Fruit fly (Drosophila melanogaster) whole organism, embryonic: ENCODE measurements around the gene CG1273.

ENCODE experiments used
- ATbp ChIP-seq: fragments of 200-800 bp; sonication (Bioruptor generic); optimal IDR thresholded peaks from 2 replicates; lab custom pipeline; 2017; ENCODE audit warnings: missing biosample characterization, mild to moderate bottlenecking, missing genetic modification characterization, missing genetic modification reagents
- Abd-B ChIP-seq: fragments of 200-800 bp; sonication (Bioruptor generic); optimal IDR thresholded peaks from 2 replicates; lab custom pipeline; 2018; ENCODE audit warnings: missing biosample characterization, mild to moderate bottlenecking, missing genetic modification characterization, moderate library complexity
- CG10147 ChIP-seq: fragments of 200-800 bp; sonication (Bioruptor generic); optimal IDR thresholded peaks from 2 replicates; lab custom pipeline; 2019; ENCODE audit warnings: missing biosample characterization, mild to moderate bottlenecking, missing genetic modification characterization, moderate library complexity
- CG10462 ChIP-seq: fragments of 200-800 bp; sonication (Bioruptor generic); optimal IDR thresholded peaks from 2 replicates; lab custom pipeline; 2016; ENCODE audit warnings: missing biosample characterization, missing genetic modification characterization
- CG12769 ChIP-seq: fragments of 200-800 bp; sonication (Bioruptor generic); optimal IDR thresholded peaks from 2 replicates; lab custom pipeline; 2019; ENCODE audit warnings: missing biosample characterization, mild to moderate bottlenecking, missing genetic modification characterization, moderate library complexity
- CG13287 ChIP-seq: fragments of 200-800 bp; sonication (Bioruptor generic); IDR thresholded peaks from 2 replicates; pipeline ENCODE4 v1.3.6; 2022; ENCODE audit warnings: missing biosample characterization, missing genetic modification characterization; ENCODE audit not compliant: partially characterized antibody
- CG13624 ChIP-seq: fragments of 200-800 bp; sonication (Bioruptor generic); optimal IDR thresholded peaks from 2 replicates; lab custom pipeline; 2016; ENCODE audit warnings: missing biosample characterization, missing genetic modification characterization
- CG15269 ChIP-seq: fragments of 200-800 bp; sonication (Bioruptor generic); optimal IDR thresholded peaks from 2 replicates; lab custom pipeline; 2018; ENCODE audit warnings: missing biosample characterization, mild to moderate bottlenecking, missing genetic modification characterization, moderate library complexity
- CG15514 ChIP-seq: fragments of 200-800 bp; sonication (Bioruptor generic); optimal IDR thresholded peaks from 3 replicates; lab custom pipeline; 2017; ENCODE audit warnings: missing biosample characterization, missing genetic modification characterization, mild to moderate bottlenecking, moderate library complexity, missing genetic modification reagents
- CG15696 ChIP-seq: fragments of 200-800 bp; sonication (Bioruptor generic); optimal IDR thresholded peaks from 2 replicates; lab custom pipeline; 2019; ENCODE audit warnings: missing biosample characterization, mild to moderate bottlenecking, missing genetic modification characterization, moderate library complexity
- CG16779 ChIP-seq: fragments of 200-800 bp; sonication (Bioruptor generic); IDR thresholded peaks from 2 replicates; pipeline ENCODE4 v1.3.6; 2022; ENCODE audit warnings: missing biosample characterization, missing genetic modification characterization
- CG17359 ChIP-seq: fragments of 200-800 bp; sonication (Bioruptor generic); optimal IDR thresholded peaks from 3 replicates; lab custom pipeline; 2018; ENCODE audit warnings: missing biosample characterization, mild to moderate bottlenecking, missing genetic modification characterization, moderate library complexity
- CG17612 ChIP-seq: fragments of 200-800 bp; sonication (Bioruptor generic); IDR thresholded peaks from 2 replicates; pipeline ENCODE4 v1.3.6; 2022; ENCODE audit warnings: missing biosample characterization, missing genetic modification characterization
- CG18262 ChIP-seq: fragments of 200-800 bp; optimal IDR thresholded peaks from 3 replicates; lab custom pipeline; 2019; ENCODE audit warnings: missing biosample characterization, mild to moderate bottlenecking, missing genetic modification characterization, moderate library complexity
- CG18476 ChIP-seq: fragments of 200-800 bp; sonication (Bioruptor generic); optimal IDR thresholded peaks from 2 replicates; lab custom pipeline; 2016; ENCODE audit warnings: missing biosample characterization, mild to moderate bottlenecking, missing genetic modification characterization
- CG2712 ChIP-seq: fragments of 200-800 bp; optimal IDR thresholded peaks from 3 replicates; lab custom pipeline; 2019; ENCODE audit warnings: missing biosample characterization, mild to moderate bottlenecking, missing genetic modification characterization, moderate library complexity
- CG30403 ChIP-seq: fragments of 200-800 bp; sonication (Bioruptor generic); optimal IDR thresholded peaks from 3 replicates; lab custom pipeline; 2016; ENCODE audit warnings: missing biosample characterization, missing genetic modification characterization
- CG3281 ChIP-seq: fragments of 200-800 bp; sonication (Bioruptor generic); optimal IDR thresholded peaks from 3 replicates; lab custom pipeline; 2017; ENCODE audit warnings: missing biosample characterization, mild to moderate bottlenecking, missing genetic modification characterization
- CG34224 ChIP-seq: fragments of 200-800 bp; sonication (Bioruptor generic); IDR thresholded peaks from 3 replicates; pipeline ENCODE4 v1.3.6; 2022; ENCODE audit warnings: missing biosample characterization, missing genetic modification characterization; ENCODE audit not compliant: partially characterized antibody
- CG34422 ChIP-seq: fragments of 200-800 bp; sonication (Bioruptor generic); IDR thresholded peaks from 3 replicates; pipeline ENCODE4 v1.3.6; 2022; ENCODE audit warnings: missing biosample characterization, missing genetic modification characterization
- CG43689 ChIP-seq: fragments of 200-800 bp; sonication (Bioruptor generic); IDR thresholded peaks from 2 replicates; pipeline ENCODE4 v1.3.6; 2022; ENCODE audit warnings: missing biosample characterization, missing genetic modification characterization
- CG7556 ChIP-seq: fragments of 200-800 bp; sonication (Bioruptor generic); optimal IDR thresholded peaks from 2 replicates; lab custom pipeline; 2017; ENCODE audit warnings: missing biosample characterization, mild to moderate bottlenecking, missing genetic modification characterization
- CG7745 ChIP-seq: fragments of 200-800 bp; sonication (Bioruptor generic); optimal IDR thresholded peaks from 2 replicates; lab custom pipeline; 2018; ENCODE audit warnings: missing biosample characterization, mild to moderate bottlenecking, missing genetic modification characterization, moderate library complexity
- CG7928 ChIP-seq: fragments of 200-800 bp; sonication (Bioruptor generic); optimal IDR thresholded peaks from 2 replicates; lab custom pipeline; 2017; ENCODE audit warnings: missing biosample characterization, mild to moderate bottlenecking, missing genetic modification characterization
- CG8290 ChIP-seq, 3 experiments: fragments of 200-800 bp; sonication (Bioruptor generic); optimal IDR thresholded peaks; 2 replicates each; lab custom pipeline; 2016 to 2019; ENCODE audit warnings: missing biosample characterization in 3 of 3, missing genetic modification characterization in 3 of 3, mild to moderate bottlenecking in 2 of 3, moderate library complexity in 1 of 3
- CG8944 ChIP-seq: fragments of 200-800 bp; sonication (Bioruptor generic); optimal IDR thresholded peaks from 3 replicates; lab custom pipeline; 2016; ENCODE audit warnings: missing biosample characterization, missing genetic modification characterization
- CoRest ChIP-seq: fragments of 200-800 bp; sonication (Bioruptor generic); optimal IDR thresholded peaks from 3 replicates; lab custom pipeline; 2018; ENCODE audit warnings: missing biosample characterization, mild to moderate bottlenecking, missing genetic modification characterization, moderate library complexity
- CrebB ChIP-seq: fragments of 200-800 bp; sonication (Bioruptor generic); optimal IDR thresholded peaks from 3 replicates; lab custom pipeline; 2018; ENCODE audit warnings: missing biosample characterization, mild to moderate bottlenecking, missing genetic modification characterization
- Fer1 ChIP-seq: fragments of 200-800 bp; sonication (Bioruptor generic); optimal IDR thresholded peaks from 2 replicates; lab custom pipeline; 2017; ENCODE audit warnings: missing biosample characterization, mild to moderate bottlenecking, missing genetic modification characterization
- Fer3 ChIP-seq: fragments of 200-800 bp; sonication (Bioruptor generic); optimal IDR thresholded peaks from 2 replicates; lab custom pipeline; 2018; ENCODE audit warnings: missing biosample characterization, mild to moderate bottlenecking, missing genetic modification characterization, moderate library complexity
- Hmr ChIP-seq: fragments of 200-800 bp; sonication (Bioruptor generic); optimal IDR thresholded peaks from 3 replicates; lab custom pipeline; 2017; ENCODE audit warnings: mild to moderate bottlenecking, missing biosample characterization, missing genetic modification reagents, missing genetic modification characterization
- Hr78 ChIP-seq, 2 experiments: fragments of 200-800 bp in 1 of 2; fragments of >200 bp in 1 of 2; sonication (Bioruptor generic) in 1 of 2; optimal IDR thresholded peaks; 2 replicates each; lab custom pipeline; 2017 to 2019; ENCODE audit warnings: missing biosample characterization in 2 of 2, missing genetic modification characterization in 2 of 2, mild to moderate bottlenecking in 1 of 2, moderate library complexity in 1 of 2
- PHDP ChIP-seq: fragments of 200-800 bp; sonication (Bioruptor generic); optimal IDR thresholded peaks from 3 replicates; lab custom pipeline; 2018; ENCODE audit warnings: missing biosample characterization, mild to moderate bottlenecking, missing genetic modification characterization, moderate library complexity
- Xbp1 ChIP-seq: fragments of 200-800 bp; sonication (Bioruptor generic); optimal IDR thresholded peaks from 3 replicates; lab custom pipeline; 2016; ENCODE audit warnings: missing biosample characterization, mild to moderate bottlenecking, missing genetic modification characterization
- Xrp1 ChIP-seq: fragments of 200-800 bp; sonication (Bioruptor generic); IDR thresholded peaks from 2 replicates; pipeline ENCODE4 v1.3.6; 2022; ENCODE audit warnings: missing biosample characterization, missing genetic modification characterization
- bab2 ChIP-seq: fragments of 200-800 bp; sonication (Bioruptor generic); optimal IDR thresholded peaks from 2 replicates; lab custom pipeline; 2016; ENCODE audit warnings: missing biosample characterization, missing genetic modification characterization
- chinmo ChIP-seq: fragments of 200-800 bp; sonication (Bioruptor generic); IDR thresholded peaks from 4 replicates; pipeline ENCODE4 v1.3.6; 2022; ENCODE audit warnings: missing biosample characterization, missing genetic modification characterization; ENCODE audit not compliant: partially characterized antibody
- dpn ChIP-seq, 2 experiments: fragments of 200-800 bp; sonication (Bioruptor generic); optimal IDR thresholded peaks; 3 replicates each; lab custom pipeline; 2016; ENCODE audit warnings: missing biosample characterization in 2 of 2, missing genetic modification characterization in 2 of 2
- eve ChIP-seq, 2 experiments: fragments of >200 bp; optimal IDR thresholded peaks; 2 replicates each; lab custom pipeline; 2017; ENCODE audit warnings: missing biosample characterization in 2 of 2, missing genetic modification characterization in 2 of 2
- exex ChIP-seq: fragments of 200-800 bp; sonication (Bioruptor generic); optimal IDR thresholded peaks from 4 replicates; lab custom pipeline; 2018; ENCODE audit warnings: missing biosample characterization, mild to moderate bottlenecking, missing genetic modification characterization, moderate library complexity
- gcm ChIP-seq: fragments of 200-800 bp; sonication (Bioruptor generic); optimal IDR thresholded peaks from 2 replicates; lab custom pipeline; 2019; ENCODE audit warnings: missing biosample characterization, mild to moderate bottlenecking, missing genetic modification characterization, moderate library complexity
- hb ChIP-seq: fragments of 200-800 bp; sonication (Bioruptor generic); IDR thresholded peaks from 3 replicates; pipeline ENCODE4 v1.3.6; 2022; ENCODE audit warnings: missing biosample characterization, missing genetic modification characterization; ENCODE audit not compliant: partially characterized antibody
- nom ChIP-seq: fragments of 200-800 bp; sonication (Bioruptor generic); optimal IDR thresholded peaks from 2 replicates; lab custom pipeline; 2017; ENCODE audit warnings: missing biosample characterization, missing genetic modification characterization, mild to moderate bottlenecking, moderate library complexity, missing genetic modification reagents
- onecut ChIP-seq: fragments of 200-800 bp; sonication (Bioruptor generic); IDR thresholded peaks from 2 replicates; pipeline ENCODE4 v1.3.6; 2022; ENCODE audit warnings: missing biosample characterization, missing genetic modification characterization
- psq ChIP-seq: fragments of 200-800 bp; sonication (Bioruptor generic); optimal IDR thresholded peaks from 2 replicates; lab custom pipeline; 2017; ENCODE audit warnings: missing biosample characterization, missing genetic modification characterization
- sd ChIP-seq: fragments of 200-800 bp; sonication (Bioruptor generic); optimal IDR thresholded peaks from 3 replicates; lab custom pipeline; 2018; ENCODE audit warnings: missing biosample characterization, mild to moderate bottlenecking, missing genetic modification characterization, moderate library complexity
- stwl ChIP-seq: fragments of 200-800 bp; sonication (Bioruptor generic); optimal IDR thresholded peaks from 3 replicates; lab custom pipeline; 2018; ENCODE audit warnings: missing biosample characterization, mild to moderate bottlenecking, missing genetic modification characterization, moderate library complexity
- zen2 ChIP-seq: fragments of 200-800 bp; sonication (Bioruptor generic); IDR thresholded peaks from 3 replicates; pipeline ENCODE4 v1.3.6; 2022; ENCODE audit warnings: missing biosample characterization, missing genetic modification characterization; ENCODE audit not compliant: partially characterized antibody

Gene CG1273

dm6 chr3L:4288591-4289056 is 25.1 kb downstream of the CG1273 start, which contains the start of gene Hexo1 (continued):
- TF ChIP-seq chinmo (GFP tag; lab: Robert Waterston, UW): 0 out of 4 replicates have a peak, but pooled peaks have one; percentile 47
- no peak for TF ChIP-seq eve (GFP tag; optimal IDR thresholded peaks at IDR 0.05; lab: Kevin White, UChicago)
- TF ChIP-seq sd (tag; lab: Kevin White, UChicago): peak; percentile 19
- TF ChIP-seq ATbp (GFP tag; lab: Kevin White, UChicago): peak; percentile 40
- peak; percentile 48 for TF ChIP-seq PHDP (tag; lab: Kevin White, UChicago)
- TF ChIP-seq zen2 (GFP tag; lab: Robert Waterston, UW): no peak
- no peak for TF ChIP-seq CG16779 (GFP tag; lab: Robert Waterston, UW)
- no peak for TF ChIP-seq hb (GFP tag; lab: Robert Waterston, UW)
- TF ChIP-seq CG15696: no peak
- TF ChIP-seq bab2 (GFP tag; lab: Kevin White, UChicago): peak; percentile 13
- no peak for TF ChIP-seq CG18476
- TF ChIP-seq CG30403 (GFP tag; lab: Kevin White, UChicago): peak; percentile 37
- peak; percentile 40 for TF ChIP-seq CG17359 (tag; lab: Kevin White, UChicago)
- no peak for TF ChIP-seq CG34422 (GFP tag; lab: Robert Waterston, UW)
- TF ChIP-seq CG15514: peak; percentile 78
- peak; percentile 25 for TF ChIP-seq Fer3 (tag; lab: Kevin White, UChicago)
- peak; percentile 29 for TF ChIP-seq CG7556
- TF ChIP-seq CG2712: peak; percentile 38
- peak; percentile 42 for TF ChIP-seq CG3281
- no peak for TF ChIP-seq onecut (GFP tag; lab: Robert Waterston, UW)
- peak; percentile 37 for TF ChIP-seq Hmr (GFP tag; lab: Kevin White, UChicago)
- TF ChIP-seq Hr78 (GFP tag; optimal IDR thresholded peaks at IDR 0.05; lab: Kevin White, UChicago): peak in 1 of 2 experiments; percentile 15
- TF ChIP-seq CG7745 (tag; lab: Kevin White, UChicago): no peak
- TF ChIP-seq nom (GFP tag; lab: Kevin White, UChicago): peak; percentile 59
- TF ChIP-seq CG15269 (tag; lab: Kevin White, UChicago): peak; percentile 65
- TF ChIP-seq Fer1: peak; percentile 40
- peak; percentile 48 for TF ChIP-seq CG13624 (GFP tag; lab: Kevin White, UChicago)
- no peak for TF ChIP-seq CG8290 (GFP tag; optimal IDR thresholded peaks at IDR 0.05; lab: Kevin White, UChicago)
- TF ChIP-seq CG8290 (tag; optimal IDR thresholded peaks at IDR 0.05; lab: Kevin White, UChicago): peak in 1 of 2 experiments; percentile 51
- peak; percentile 23; the same call in 1 of the 2 replicates for TF ChIP-seq CG13287 (GFP tag; lab: Robert Waterston, UW)
- TF ChIP-seq CG17612 (GFP tag; lab: Robert Waterston, UW): no peak
- peak; percentile 27; the same call in 1 of the 2 replicates for TF ChIP-seq Xrp1
- peak; percentile 3 for TF ChIP-seq CG10147
- TF ChIP-seq psq: no peak
- peak; percentile 12 for TF ChIP-seq CG12769

dm6 chr3L:4292120-4292697 is 28.7 kb downstream of the CG1273 start, which contains the start of the genes CG15012 and Fdx2:
TSS of gene CG15012 (minus strand) at chr3L:4292246.
TSS of gene Fdx2 (plus strand) at chr3L:4292482.
- no peak for TF ChIP-seq CG10462
- peak; percentile 19 for TF ChIP-seq exex (tag; lab: Kevin White, UChicago)
- TF ChIP-seq CoRest: peak; percentile 54
- TF ChIP-seq CG7928 (GFP tag; lab: Kevin White, UChicago): peak; percentile 76
- peak; percentile 40 for TF ChIP-seq CG18262
- TF ChIP-seq dpn (GFP tag; optimal IDR thresholded peaks at IDR 0.05; lab: Kevin White, UChicago): peak; percentile 25 to 33
- no peak for TF ChIP-seq CG18476
- peak; percentile 56; the same call in 1 of the 2 replicates for TF ChIP-seq CG13287 (GFP tag; lab: Robert Waterston, UW)
- peak; percentile 97 for TF ChIP-seq stwl (tag; lab: Kevin White, UChicago)
- TF ChIP-seq CG43689 (GFP tag; lab: Robert Waterston, UW): no peak
- no peak for TF ChIP-seq gcm (GFP tag; lab: Kevin White, UChicago)
- peak; percentile 53; the same call in 1 of the 3 replicates for TF ChIP-seq CG34224 (GFP tag; lab: Robert Waterston, UW)
- peak; percentile 42 for TF ChIP-seq Xbp1
- TF ChIP-seq Abd-B (GFP tag; lab: Kevin White, UChicago): peak; percentile 22
- no peak for TF ChIP-seq CrebB
- peak; percentile 34 for TF ChIP-seq CG8944
